Worm (Caenorhabditis elegans): ENCODE results near the gene nlp-45.
A peak's percentile ranks its signal among the peaks of the same experiment; 100 is the strongest.

The nlp-45 gene

ce11 chrX:2317480-2317879 lies 20.6 kb downstream of the nlp-45 start:
- TF ChIP-seq sptf-1 (tag; optimal IDR thresholded peaks at IDR 0.05) = no peak
- no peak for TF ChIP-seq hlh-1 (tag; optimal IDR thresholded peaks at IDR 0.05)
- TF ChIP-seq ham-2 (GFP tag; optimal IDR thresholded peaks at IDR 0.05) = no peak
- TF ChIP-seq ceh-43 (GFP tag; optimal IDR thresholded peaks at IDR 0.05) = no peak
- no peak for TF ChIP-seq M03D4.4 (tag; optimal IDR thresholded peaks at IDR 0.05)
- TF ChIP-seq nhr-2 (tag; optimal IDR thresholded peaks at IDR 0.05) = no peak
- TF ChIP-seq snpc-4 (tag; optimal IDR thresholded peaks at IDR 0.05) = no peak
- no peak for TF ChIP-seq unc-120 (tag; optimal IDR thresholded peaks at IDR 0.05; ENCODE audit: poor library complexity, severe bottlenecking)

- TF ChIP-seq bed-3 (GFP tag; optimal IDR thresholded peaks at IDR 0.05) = no peak
- no peak for TF ChIP-seq snpc-4 (tag; optimal IDR thresholded peaks at IDR 0.05)
- no peak for TF ChIP-seq elt-3 (tag; optimal IDR thresholded peaks at IDR 0.05)
- TF ChIP-seq cnd-1 (tag; optimal IDR thresholded peaks at IDR 0.05) = no peak
- TF ChIP-seq unc-120 (tag; optimal IDR thresholded peaks at IDR 0.05; ENCODE audit: poor library complexity, severe bottlenecking) = no peak
- no peak for TF ChIP-seq unc-62 (GFP tag; optimal IDR thresholded peaks at IDR 0.05)
- TF ChIP-seq blmp-1 (tag; optimal IDR thresholded peaks at IDR 0.05) = no peak
- no peak for TF ChIP-seq mls-2 (tag; optimal IDR thresholded peaks at IDR 0.05)
- no peak for TF ChIP-seq ceh-43 (GFP tag; optimal IDR thresholded peaks at IDR 0.05)
- no peak for TF ChIP-seq mab-5 (tag; optimal IDR thresholded peaks at IDR 0.05)
- TF ChIP-seq zip-8 (tag; optimal IDR thresholded peaks at IDR 0.05) = no peak
- no peak for TF ChIP-seq flh-1 (GFP tag; optimal IDR thresholded peaks at IDR 0.05)
- TF ChIP-seq ceh-83 (GFP tag; optimal IDR thresholded peaks at IDR 0.05) = no peak
- TF ChIP-seq lsy-2 (tag; optimal IDR thresholded peaks at IDR 0.05) = no peak
- no peak for TF ChIP-seq ces-1 (GFP tag; optimal IDR thresholded peaks at IDR 0.05)
- no peak for TF ChIP-seq elt-1 (tag; optimal IDR thresholded peaks at IDR 0.05; ENCODE audit: borderline replicate concordance, insufficient read depth)
- no peak for TF ChIP-seq ztf-11 (tag; optimal IDR thresholded peaks at IDR 0.05)
- TF ChIP-seq tbx-8 (GFP tag; optimal IDR thresholded peaks at IDR 0.05) = no peak
- TF ChIP-seq nhr-2 (tag; optimal IDR thresholded peaks at IDR 0.05) = no peak
- no peak for TF ChIP-seq hlh-1 (tag; optimal IDR thresholded peaks at IDR 0.05)
Measured at ce11 chrX:2316859-2317258, 21.3 kb downstream of the nlp-45 start.

ce11 chrX:2316205-2316604 lies 21.9 kb downstream of the nlp-45 start:
- TF ChIP-seq nhr-2 (tag; optimal IDR thresholded peaks at IDR 0.05) = no peak
- TF ChIP-seq pha-4 (tag; optimal IDR thresholded peaks at IDR 0.05) = peak; percentile 21

ce11 chrX:2304496-2304895 lies 33.6 kb downstream of the nlp-45 start:
- TF ChIP-seq nhr-76 (tag; optimal IDR thresholded peaks at IDR 0.05) (no peak), mls-2 (tag; optimal IDR thresholded peaks at IDR 0.05) (no peak), drap-1 (GFP tag; optimal IDR thresholded peaks at IDR 0.05) (no peak), ztf-11 (tag; optimal IDR thresholded peaks at IDR 0.05) (no peak), unc-39 (tag; optimal IDR thresholded peaks at IDR 0.05) (no peak), sptf-1 (tag; optimal IDR thresholded peaks at IDR 0.05) (no peak), nhr-2 (tag; optimal IDR thresholded peaks at IDR 0.05) (no peak), cnd-1 (tag; optimal IDR thresholded peaks at IDR 0.05) (no peak), mep-1 (tag; optimal IDR thresholded peaks at IDR 0.05) (no peak), nhr-12 (tag; optimal IDR thresholded peaks at IDR 0.05) (no peak), flh-1 (GFP tag; optimal IDR thresholded peaks at IDR 0.05) (no peak), ceh-43 (GFP tag; optimal IDR thresholded peaks at IDR 0.05) (no peak), nhr-237 (tag; optimal IDR thresholded peaks at IDR 0.05) (no peak), sem-2 (GFP tag; optimal IDR thresholded peaks at IDR 0.05) (no peak), lsy-2 (tag; optimal IDR thresholded peaks at IDR 0.05) (no peak), bed-3 (GFP tag; optimal IDR thresholded peaks at IDR 0.05) (no peak), hlh-1 (tag; optimal IDR thresholded peaks at IDR 0.05) (no peak), mab-5 (tag; optimal IDR thresholded peaks at IDR 0.05) (no peak)

DNA sequence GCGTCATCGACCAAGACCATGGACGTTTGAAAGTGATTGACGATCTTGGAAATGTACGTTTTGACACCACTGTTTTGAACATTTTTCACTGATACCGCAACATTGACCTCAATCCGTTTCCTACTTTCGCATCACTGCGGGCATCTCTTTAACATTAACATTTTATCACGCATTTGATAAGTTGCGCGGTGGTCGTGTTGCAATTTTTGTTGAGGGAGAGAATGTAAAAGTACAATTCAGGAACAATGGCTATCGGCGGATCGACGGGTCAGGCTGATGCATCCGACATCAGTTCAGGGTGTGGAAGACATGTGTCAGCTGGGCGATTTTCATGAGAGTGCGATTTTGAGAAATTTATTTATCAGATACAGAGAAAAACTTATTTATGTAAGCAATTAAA lies 34.9 kb downstream of the nlp-45 start:
- TF ChIP-seq cnd-1 (tag; optimal IDR thresholded peaks at IDR 0.05) = no peak
- TF ChIP-seq mls-2 (tag; optimal IDR thresholded peaks at IDR 0.05) = no peak
- no peak for TF ChIP-seq drap-1 (GFP tag; optimal IDR thresholded peaks at IDR 0.05)
- TF ChIP-seq elt-3 (tag; optimal IDR thresholded peaks at IDR 0.05) = no peak
- no peak for TF ChIP-seq nhr-28 (tag; optimal IDR thresholded peaks at IDR 0.05)
- no peak for TF ChIP-seq lsy-2 (tag; optimal IDR thresholded peaks at IDR 0.05)
- no peak for TF ChIP-seq mab-5 (tag; optimal IDR thresholded peaks at IDR 0.05)
- no peak for TF ChIP-seq pha-4 (tag; optimal IDR thresholded peaks at IDR 0.05)
- TF ChIP-seq bed-3 (GFP tag; optimal IDR thresholded peaks at IDR 0.05) = no peak
- TF ChIP-seq ztf-11 (tag; optimal IDR thresholded peaks at IDR 0.05) = no peak

All from whole organism, mixed stage, embryonic.